Fruit fly (Drosophila melanogaster) whole organism, wandering third instar larva: ENCODE results near the gene nom.
A peak's percentile ranks its signal among the peaks of the same experiment; 100 is the strongest.

Experiments used
- Abd-B ChIP-seq: fragments of >200 bp; optimal IDR thresholded peaks from 2 replicates; lab custom pipeline; 2017; ENCODE audit warnings: missing biosample characterization, missing genetic modification characterization
- CG32264 ChIP-seq: fragments of 200-800 bp; sonication (Bioruptor generic); optimal IDR thresholded peaks from 2 replicates; lab custom pipeline; 2016; ENCODE audit warnings: missing biosample characterization, missing genetic modification characterization
- CG9705 ChIP-seq: fragments of 200-800 bp; sonication (Bioruptor generic); optimal IDR thresholded peaks from 2 replicates; lab custom pipeline; 2018; ENCODE audit warnings: missing biosample characterization, mild to moderate bottlenecking, missing genetic modification characterization
- CrebA ChIP-seq: fragments of 200-800 bp; sonication (Bioruptor generic); optimal IDR thresholded peaks from 2 replicates; lab custom pipeline; 2016; ENCODE audit warnings: missing biosample characterization, mild to moderate bottlenecking, missing genetic modification characterization, borderline replicate concordance
- Dif ChIP-seq: fragments of 200-275, 200-300 bp; sonication (Bioruptor generic); optimal IDR thresholded peaks from 2 replicates; lab custom pipeline; 2018; ENCODE audit warnings: missing biosample characterization, missing genetic modification characterization; ENCODE audit not compliant: partially characterized antibody
- GATAd ChIP-seq: sonication (Bioruptor generic); optimal IDR thresholded peaks from 2 replicates; lab custom pipeline; 2016; ENCODE audit warnings: missing biosample characterization, missing genetic modification characterization
- HLH106 ChIP-seq: fragments of 200-800 bp; optimal IDR thresholded peaks from 3 replicates; lab custom pipeline; 2019; ENCODE audit warnings: missing biosample characterization, mild to moderate bottlenecking, missing genetic modification characterization, moderate library complexity
- Hnf4 ChIP-seq: fragments of 200-800 bp; sonication (Bioruptor generic); optimal IDR thresholded peaks from 2 replicates; lab custom pipeline; 2016; ENCODE audit warnings: missing biosample characterization, mild to moderate bottlenecking, missing genetic modification characterization
- Hr78 ChIP-seq: fragments of >200 bp; optimal IDR thresholded peaks from 2 replicates; lab custom pipeline; 2017; ENCODE audit warnings: missing biosample characterization, missing genetic modification characterization
- Hr83 ChIP-seq: fragments of 200-300 bp; sonication (Bioruptor generic); optimal IDR thresholded peaks from 2 replicates; lab custom pipeline; 2016; ENCODE audit warnings: missing biosample characterization, mild to moderate bottlenecking, missing genetic modification characterization, moderate library complexity; ENCODE audit not compliant: poor library complexity, severe bottlenecking
- Mio ChIP-seq: sonication (Bioruptor generic); optimal IDR thresholded peaks from 2 replicates; lab custom pipeline; 2016; ENCODE audit warnings: missing biosample characterization, missing genetic modification characterization
- Myc ChIP-seq: fragments of >200 bp; optimal IDR thresholded peaks from 2 replicates; lab custom pipeline; 2017
- N ChIP-seq: fragments of >200 bp; optimal IDR thresholded peaks from 2 replicates; lab custom pipeline; 2018; ENCODE audit warnings: missing biosample characterization, missing external identifiers, missing genetic modification characterization
- OdsH ChIP-seq: fragments of 200-800 bp; sonication (Bioruptor generic); optimal IDR thresholded peaks from 2 replicates; lab custom pipeline; 2016; ENCODE audit warnings: missing biosample characterization, mild to moderate bottlenecking, missing genetic modification characterization
- Rel ChIP-seq, 2 experiments: fragments of 200-800 bp; sonication (Bioruptor generic) in 1 of 2; optimal IDR thresholded peaks; 2 replicates in 1 of 2; 3 replicates in 1 of 2; lab custom pipeline; 2016 to 2019; ENCODE audit warnings: mild to moderate bottlenecking in 2 of 2, missing biosample characterization in 2 of 2, missing genetic modification characterization in 2 of 2, moderate library complexity in 1 of 2
- Sp1 ChIP-seq: fragments of 200-800 bp; sonication (Bioruptor generic); optimal IDR thresholded peaks from 3 replicates; lab custom pipeline; 2019; ENCODE audit warnings: missing biosample characterization, mild to moderate bottlenecking, missing genetic modification characterization, moderate library complexity
- Vsx2 ChIP-seq: fragments of 200-300, 225-300 bp; sonication (Bioruptor generic); optimal IDR thresholded peaks from 2 replicates; lab custom pipeline; 2018; ENCODE audit warnings: missing biosample characterization, missing genetic modification characterization; ENCODE audit not compliant: partially characterized antibody
- br ChIP-seq: fragments of 200-800 bp; sonication (Bioruptor generic); optimal IDR thresholded peaks from 2 replicates; lab custom pipeline; 2016; ENCODE audit warnings: missing biosample characterization, missing genetic modification characterization
- brk ChIP-seq: fragments of 200-800 bp; sonication (Bioruptor generic); optimal IDR thresholded peaks from 2 replicates; lab custom pipeline; 2016; ENCODE audit warnings: missing biosample characterization, mild to moderate bottlenecking, missing genetic modification characterization
- dl ChIP-seq, 2 experiments: fragments of 175-275, 200-275 bp in 1 of 2; fragments of 200-275 bp in 1 of 2; sonication (Bioruptor generic); optimal IDR thresholded peaks; lab custom pipeline; 2018; ENCODE audit warnings: mild to moderate bottlenecking in 2 of 2, missing biosample characterization in 2 of 2, missing genetic modification characterization in 2 of 2, moderate library complexity in 2 of 2; ENCODE audit not compliant: partially characterized antibody in 2 of 2, insufficient read depth in 1 of 2
- dmrt93B ChIP-seq: fragments of 200-800 bp; sonication (Bioruptor generic); optimal IDR thresholded peaks from 2 replicates; lab custom pipeline; 2018; ENCODE audit warnings: missing biosample characterization, mild to moderate bottlenecking, missing genetic modification characterization
- dsf ChIP-seq: sonication (Bioruptor generic); optimal IDR thresholded peaks from 2 replicates; lab custom pipeline; 2016; ENCODE audit warnings: missing biosample characterization, missing genetic modification characterization, borderline replicate concordance
- ey ChIP-seq: fragments of 200-800 bp; sonication (Bioruptor generic); optimal IDR thresholded peaks from 2 replicates; lab custom pipeline; 2016; ENCODE audit warnings: missing biosample characterization, missing genetic modification characterization
- foxo ChIP-seq, 2 experiments: fragments of 200-800 bp; sonication (Bioruptor generic); optimal IDR thresholded peaks; 2 replicates in 1 of 2; 3 replicates in 1 of 2; lab custom pipeline; 2016 to 2017; ENCODE audit warnings: missing biosample characterization in 2 of 2, missing genetic modification characterization in 2 of 2
- fru ChIP-seq: fragments of 200-800 bp; sonication (Bioruptor generic); optimal IDR thresholded peaks from 3 replicates; lab custom pipeline; 2016; ENCODE audit warnings: missing biosample characterization, mild to moderate bottlenecking, missing genetic modification characterization
- h ChIP-seq: fragments of 200-800 bp; sonication (Bioruptor generic); optimal IDR thresholded peaks from 3 replicates; lab custom pipeline; 2016; ENCODE audit warnings: missing biosample characterization, mild to moderate bottlenecking, missing genetic modification characterization
- lola ChIP-seq: fragments of >200 bp; optimal IDR thresholded peaks from 2 replicates; lab custom pipeline; 2017; ENCODE audit warnings: missing biosample characterization, missing genetic modification characterization
- pan ChIP-seq: fragments of >200 bp; optimal IDR thresholded peaks from 2 replicates; lab custom pipeline; 2017
- psq ChIP-seq: fragments of 200-800 bp; sonication (Bioruptor generic); optimal IDR thresholded peaks from 3 replicates; lab custom pipeline; 2017; ENCODE audit warnings: missing biosample characterization, mild to moderate bottlenecking, missing genetic modification characterization, moderate library complexity
- rgr ChIP-seq: fragments of 200-800 bp; sonication (Bioruptor generic); optimal IDR thresholded peaks from 3 replicates; lab custom pipeline; 2016; ENCODE audit warnings: missing biosample characterization, mild to moderate bottlenecking, missing genetic modification characterization
- sage ChIP-seq: fragments of 200-800 bp; sonication (Bioruptor generic); optimal IDR thresholded peaks from 2 replicates; lab custom pipeline; 2016; ENCODE audit warnings: missing biosample characterization, mild to moderate bottlenecking, missing genetic modification characterization
- sv ChIP-seq: fragments of 200-800 bp; sonication (Bioruptor generic); optimal IDR thresholded peaks from 3 replicates; lab custom pipeline; 2016; ENCODE audit warnings: missing biosample characterization, missing genetic modification characterization
- usp ChIP-seq: fragments of >200 bp; optimal IDR thresholded peaks from 2 replicates; lab custom pipeline; 2017; ENCODE audit warnings: missing biosample characterization, missing genetic modification characterization
- woc ChIP-seq: sonication (Bioruptor generic); optimal IDR thresholded peaks from 2 replicates; lab custom pipeline; 2016; ENCODE audit warnings: missing biosample characterization, mild to moderate bottlenecking, missing genetic modification characterization

The nom gene

dm6 chr3R:8747871-8748775 lies 25.1 kb downstream of the nom start:
- TF ChIP-seq OdsH (GFP tag; lab: Kevin White, UChicago) (peak; percentile 77), Sp1 (peak; percentile 88), ey (GFP tag; lab: Kevin White, UChicago) (peak; percentile 32), HLH106 (tag; lab: Kevin White, UChicago) (peak; percentile 88), foxo (GFP tag; optimal IDR thresholded peaks at IDR 0.05; lab: Kevin White, UChicago) (peak in 1 of 2 experiments; percentile 79), h (GFP tag; lab: Kevin White, UChicago) (peak; percentile 80), lola (no peak), CG9705 (GFP tag; lab: Kevin White, UChicago) (peak; percentile 61), Hnf4 (no peak), CrebA (peak; percentile 10), psq (GFP tag; lab: Kevin White, UChicago) (peak; percentile 57), Mio (GFP tag; lab: Kevin White, UChicago) (no peak), sage (GFP tag; lab: Kevin White, UChicago) (peak; percentile 60), dl (GFP tag; optimal IDR thresholded peaks at IDR 0.05; lab: Kevin White, UChicago; ENCODE audit: insufficient read depth in 1 of 2, partially characterized antibody in 2 of 2) (no peak), sv (GFP tag; lab: Kevin White, UChicago) (no peak), CG32264 (GFP tag; lab: Kevin White, UChicago) (peak; percentile 6), Hr78 (GFP tag; lab: Kevin White, UChicago) (no peak), N (GFP tag; lab: Kevin White, UChicago) (peak; percentile 40), usp (GFP tag; lab: Kevin White, UChicago) (no peak), Rel (GFP tag; optimal IDR thresholded peaks at IDR 0.05; lab: Kevin White, UChicago) (peak; percentile 12), Rel (tag; optimal IDR thresholded peaks at IDR 0.05; lab: Kevin White, UChicago) (peak; percentile 75), brk (GFP tag; lab: Kevin White, UChicago) (peak; percentile 59), pan (no peak), woc (GFP tag; lab: Kevin White, UChicago) (peak; percentile 17), fru (GFP tag; lab: Kevin White, UChicago) (peak; percentile 83), rgr (peak; percentile 74), GATAd (GFP tag; lab: Kevin White, UChicago) (no peak), br (peak; percentile 55), dmrt93B (peak; percentile 72), Dif (GFP tag; lab: Kevin White, UChicago) (no peak), Vsx2 (no peak), Myc (lab: Kevin White, UChicago) (no peak), dsf (GFP tag; lab: Kevin White, UChicago) (peak; percentile 15)

dm6 chr3R:8748776-8749126 lies 25.8 kb downstream of the nom start:
- TF ChIP-seq sv (GFP tag; lab: Kevin White, UChicago) (no peak), rgr (peak; percentile 52), N (GFP tag; lab: Kevin White, UChicago) (no peak), lola (no peak), Sp1 (no peak), h (GFP tag; lab: Kevin White, UChicago) (no peak), usp (GFP tag; lab: Kevin White, UChicago) (no peak), HLH106 (tag; lab: Kevin White, UChicago) (no peak), Hr78 (GFP tag; lab: Kevin White, UChicago) (no peak), dl (GFP tag; optimal IDR thresholded peaks at IDR 0.05; lab: Kevin White, UChicago; ENCODE audit: insufficient read depth in 1 of 2, partially characterized antibody in 2 of 2) (no peak), Abd-B (GFP tag; lab: Kevin White, UChicago) (no peak), br (no peak), Vsx2 (no peak), woc (GFP tag; lab: Kevin White, UChicago) (no peak), Hr83 (GFP tag; lab: Kevin White, UChicago) (peak; percentile 86), GATAd (GFP tag; lab: Kevin White, UChicago) (no peak), CG9705 (GFP tag; lab: Kevin White, UChicago) (no peak)

dm6 chr3R:8767998-8768397 lies 45.0 kb downstream of the nom start, which contains the start of the genes CG34135 and CG11768:
Gene CG34135, minus strand, starts transcription at chr3R:8768191.
Gene CG11768, minus strand, starts transcription at chr3R:8768200.
- TF ChIP-seq Hnf4 = no peak
- TF ChIP-seq ey (GFP tag; lab: Kevin White, UChicago) = no peak
- no peak for TF ChIP-seq psq (GFP tag; lab: Kevin White, UChicago)
- no peak for TF ChIP-seq N (GFP tag; lab: Kevin White, UChicago)
- no peak for TF ChIP-seq br
- no peak for TF ChIP-seq Rel (GFP tag; optimal IDR thresholded peaks at IDR 0.05; lab: Kevin White, UChicago)
- no peak for TF ChIP-seq Rel (tag; optimal IDR thresholded peaks at IDR 0.05; lab: Kevin White, UChicago)
- no peak for TF ChIP-seq dl (GFP tag; optimal IDR thresholded peaks at IDR 0.05; lab: Kevin White, UChicago; ENCODE audit: insufficient read depth in 1 of 2, partially characterized antibody in 2 of 2)
- TF ChIP-seq, all 38 proteins: peak for 0
